Worm (Caenorhabditis elegans) whole organism, midembryonic: ENCODE results near the gene acp-7.

Experiments
- T22C8.4 ChIP-seq: fragments of 200-800 bp; sonication (Bioruptor generic); IDR thresholded peaks from 2 replicates; pipeline ENCODE4 v1.3.6; 2022; ENCODE audit warnings: missing genetic modification characterization, missing compliant biosample characterization
- flt-1 ChIP-seq: fragments of 200-800 bp; sonication (Bioruptor generic); IDR thresholded peaks from 2 replicates; pipeline ENCODE4 v1.3.6; 2022; ENCODE audit warnings: missing genetic modification characterization, missing compliant biosample characterization
- ref-1 ChIP-seq: fragments of 200-800 bp; sonication (Bioruptor generic); conservative IDR thresholded peaks from 2 replicates; pipeline ENCODE4 v1.3.6; 2022; ENCODE audit warnings: missing genetic modification reagents, missing genetic modification characterization, missing compliant biosample characterization
- ztf-29 ChIP-seq: fragments of 200-800 bp; sonication (Bioruptor generic); IDR thresholded peaks from 2 replicates; pipeline ENCODE4 v1.3.6; 2022; ENCODE audit warnings: missing genetic modification reagents, missing genetic modification characterization, missing compliant biosample characterization

DNA sequence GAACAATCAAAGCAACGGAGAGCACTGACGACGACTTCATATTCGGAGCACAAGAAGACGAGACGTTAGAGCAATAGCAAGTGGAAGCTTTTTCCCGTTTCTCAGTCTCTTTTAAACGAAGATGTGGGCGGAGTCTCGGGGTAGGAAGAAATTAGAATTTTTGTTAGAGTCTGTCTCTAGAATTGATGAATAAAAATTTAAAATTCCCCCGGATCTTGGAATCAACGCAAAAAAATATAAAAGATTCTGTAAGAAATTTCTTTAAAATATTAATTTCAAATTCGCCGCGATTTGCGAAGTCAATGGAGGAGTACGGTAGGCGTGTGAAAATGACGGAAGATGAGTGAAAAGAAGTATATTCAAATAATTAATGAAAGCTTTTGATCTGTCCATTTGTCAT lies 18.0 kb downstream of the acp-7 start, which contains the start of gene nlp-71:
- TF ChIP-seq T22C8.4 (GFP tag; lab: Robert Waterston, UW) (no peak), ref-1 (GFP tag; lab: Robert Waterston, UW) (no peak), ztf-29 (GFP tag; lab: Robert Waterston, UW) (no peak), flt-1 (GFP tag; lab: Robert Waterston, UW) (no peak)
